Fruit fly (Drosophila melanogaster) whole organism, wandering third instar larva: Measurements from ENCODE around the gene Dcps.

Experiments
- Abd-B ChIP-seq: fragments of >200 bp; optimal IDR thresholded peaks from 2 replicates; lab custom pipeline; 2017; ENCODE audit warnings: missing biosample characterization, missing genetic modification characterization
- CG32264 ChIP-seq: fragments of 200-800 bp; sonication (Bioruptor generic); optimal IDR thresholded peaks from 2 replicates; lab custom pipeline; 2016; ENCODE audit warnings: missing biosample characterization, missing genetic modification characterization
- CG9705 ChIP-seq: fragments of 200-800 bp; sonication (Bioruptor generic); optimal IDR thresholded peaks from 2 replicates; lab custom pipeline; 2018; ENCODE audit warnings: missing biosample characterization, mild to moderate bottlenecking, missing genetic modification characterization
- CrebA ChIP-seq: fragments of 200-800 bp; sonication (Bioruptor generic); optimal IDR thresholded peaks from 2 replicates; lab custom pipeline; 2016; ENCODE audit warnings: missing biosample characterization, mild to moderate bottlenecking, missing genetic modification characterization, borderline replicate concordance
- Dfd ChIP-seq: fragments of >200 bp; optimal IDR thresholded peaks from 2 replicates; lab custom pipeline; 2017; ENCODE audit warnings: missing biosample characterization, missing genetic modification characterization
- Dif ChIP-seq: fragments of 200-275, 200-300 bp; sonication (Bioruptor generic); optimal IDR thresholded peaks from 2 replicates; lab custom pipeline; 2018; ENCODE audit warnings: missing biosample characterization, missing genetic modification characterization; ENCODE audit not compliant: partially characterized antibody
- GATAd ChIP-seq: sonication (Bioruptor generic); optimal IDR thresholded peaks from 2 replicates; lab custom pipeline; 2016; ENCODE audit warnings: missing biosample characterization, missing genetic modification characterization
- HLH106 ChIP-seq: fragments of 200-800 bp; optimal IDR thresholded peaks from 3 replicates; lab custom pipeline; 2019; ENCODE audit warnings: missing biosample characterization, mild to moderate bottlenecking, missing genetic modification characterization, moderate library complexity
- Hnf4 ChIP-seq: fragments of 200-800 bp; sonication (Bioruptor generic); optimal IDR thresholded peaks from 2 replicates; lab custom pipeline; 2016; ENCODE audit warnings: missing biosample characterization, mild to moderate bottlenecking, missing genetic modification characterization
- Hr78 ChIP-seq: fragments of >200 bp; optimal IDR thresholded peaks from 2 replicates; lab custom pipeline; 2017; ENCODE audit warnings: missing biosample characterization, missing genetic modification characterization
- Hr83 ChIP-seq: fragments of 200-300 bp; sonication (Bioruptor generic); optimal IDR thresholded peaks from 2 replicates; lab custom pipeline; 2016; ENCODE audit warnings: missing biosample characterization, mild to moderate bottlenecking, missing genetic modification characterization, moderate library complexity; ENCODE audit not compliant: poor library complexity, severe bottlenecking
- Jra ChIP-seq: sonication (Bioruptor generic); optimal IDR thresholded peaks from 2 replicates; lab custom pipeline; 2016; ENCODE audit warnings: missing biosample characterization, missing genetic modification characterization
- Mio ChIP-seq: sonication (Bioruptor generic); optimal IDR thresholded peaks from 2 replicates; lab custom pipeline; 2016; ENCODE audit warnings: missing biosample characterization, missing genetic modification characterization
- Myc ChIP-seq: fragments of >200 bp; optimal IDR thresholded peaks from 2 replicates; lab custom pipeline; 2017
- N ChIP-seq: fragments of >200 bp; optimal IDR thresholded peaks from 2 replicates; lab custom pipeline; 2018; ENCODE audit warnings: missing biosample characterization, missing external identifiers, missing genetic modification characterization
- OdsH ChIP-seq: fragments of 200-800 bp; sonication (Bioruptor generic); optimal IDR thresholded peaks from 2 replicates; lab custom pipeline; 2016; ENCODE audit warnings: missing biosample characterization, mild to moderate bottlenecking, missing genetic modification characterization
- Rel ChIP-seq, 2 experiments: fragments of 200-800 bp; sonication (Bioruptor generic) in 1 of 2; optimal IDR thresholded peaks; 2 replicates in 1 of 2; 3 replicates in 1 of 2; lab custom pipeline; 2016 to 2019; ENCODE audit warnings: mild to moderate bottlenecking in 2 of 2, missing biosample characterization in 2 of 2, missing genetic modification characterization in 2 of 2, moderate library complexity in 1 of 2
- Sp1 ChIP-seq: fragments of 200-800 bp; sonication (Bioruptor generic); optimal IDR thresholded peaks from 3 replicates; lab custom pipeline; 2019; ENCODE audit warnings: missing biosample characterization, mild to moderate bottlenecking, missing genetic modification characterization, moderate library complexity
- Vsx2 ChIP-seq: fragments of 200-300, 225-300 bp; sonication (Bioruptor generic); optimal IDR thresholded peaks from 2 replicates; lab custom pipeline; 2018; ENCODE audit warnings: missing biosample characterization, missing genetic modification characterization; ENCODE audit not compliant: partially characterized antibody
- br ChIP-seq: fragments of 200-800 bp; sonication (Bioruptor generic); optimal IDR thresholded peaks from 2 replicates; lab custom pipeline; 2016; ENCODE audit warnings: missing biosample characterization, missing genetic modification characterization
- brk ChIP-seq: fragments of 200-800 bp; sonication (Bioruptor generic); optimal IDR thresholded peaks from 2 replicates; lab custom pipeline; 2016; ENCODE audit warnings: missing biosample characterization, mild to moderate bottlenecking, missing genetic modification characterization
- dl ChIP-seq, 2 experiments: fragments of 175-275, 200-275 bp in 1 of 2; fragments of 200-275 bp in 1 of 2; sonication (Bioruptor generic); optimal IDR thresholded peaks; lab custom pipeline; 2018; ENCODE audit warnings: mild to moderate bottlenecking in 2 of 2, missing biosample characterization in 2 of 2, missing genetic modification characterization in 2 of 2, moderate library complexity in 2 of 2; ENCODE audit not compliant: partially characterized antibody in 2 of 2, insufficient read depth in 1 of 2
- dmrt93B ChIP-seq: fragments of 200-800 bp; sonication (Bioruptor generic); optimal IDR thresholded peaks from 2 replicates; lab custom pipeline; 2018; ENCODE audit warnings: missing biosample characterization, mild to moderate bottlenecking, missing genetic modification characterization
- dsf ChIP-seq: sonication (Bioruptor generic); optimal IDR thresholded peaks from 2 replicates; lab custom pipeline; 2016; ENCODE audit warnings: missing biosample characterization, missing genetic modification characterization, borderline replicate concordance
- ey ChIP-seq: fragments of 200-800 bp; sonication (Bioruptor generic); optimal IDR thresholded peaks from 2 replicates; lab custom pipeline; 2016; ENCODE audit warnings: missing biosample characterization, missing genetic modification characterization
- foxo ChIP-seq, 2 experiments: fragments of 200-800 bp; sonication (Bioruptor generic); optimal IDR thresholded peaks; 2 replicates in 1 of 2; 3 replicates in 1 of 2; lab custom pipeline; 2016 to 2017; ENCODE audit warnings: missing biosample characterization in 2 of 2, missing genetic modification characterization in 2 of 2
- fru ChIP-seq: fragments of 200-800 bp; sonication (Bioruptor generic); optimal IDR thresholded peaks from 3 replicates; lab custom pipeline; 2016; ENCODE audit warnings: missing biosample characterization, mild to moderate bottlenecking, missing genetic modification characterization
- h ChIP-seq: fragments of 200-800 bp; sonication (Bioruptor generic); optimal IDR thresholded peaks from 3 replicates; lab custom pipeline; 2016; ENCODE audit warnings: missing biosample characterization, mild to moderate bottlenecking, missing genetic modification characterization
- jim ChIP-seq: fragments of 175-275, 200-325 bp; sonication (Bioruptor generic); optimal IDR thresholded peaks from 2 replicates; lab custom pipeline; 2016; ENCODE audit warnings: missing biosample characterization, mild to moderate bottlenecking, missing genetic modification characterization
- lola ChIP-seq: fragments of >200 bp; optimal IDR thresholded peaks from 2 replicates; lab custom pipeline; 2017; ENCODE audit warnings: missing biosample characterization, missing genetic modification characterization
- pan ChIP-seq: fragments of >200 bp; optimal IDR thresholded peaks from 2 replicates; lab custom pipeline; 2017
- psq ChIP-seq: fragments of 200-800 bp; sonication (Bioruptor generic); optimal IDR thresholded peaks from 3 replicates; lab custom pipeline; 2017; ENCODE audit warnings: missing biosample characterization, mild to moderate bottlenecking, missing genetic modification characterization, moderate library complexity
- rgr ChIP-seq: fragments of 200-800 bp; sonication (Bioruptor generic); optimal IDR thresholded peaks from 3 replicates; lab custom pipeline; 2016; ENCODE audit warnings: missing biosample characterization, mild to moderate bottlenecking, missing genetic modification characterization
- sage ChIP-seq: fragments of 200-800 bp; sonication (Bioruptor generic); optimal IDR thresholded peaks from 2 replicates; lab custom pipeline; 2016; ENCODE audit warnings: missing biosample characterization, mild to moderate bottlenecking, missing genetic modification characterization
- sv ChIP-seq: fragments of 200-800 bp; sonication (Bioruptor generic); optimal IDR thresholded peaks from 3 replicates; lab custom pipeline; 2016; ENCODE audit warnings: missing biosample characterization, missing genetic modification characterization
- tai ChIP-seq: sonication (Bioruptor generic); optimal IDR thresholded peaks from 2 replicates; lab custom pipeline; 2016; ENCODE audit warnings: missing biosample characterization, missing genetic modification characterization
- usp ChIP-seq: fragments of >200 bp; optimal IDR thresholded peaks from 2 replicates; lab custom pipeline; 2017; ENCODE audit warnings: missing biosample characterization, missing genetic modification characterization
- woc ChIP-seq: sonication (Bioruptor generic); optimal IDR thresholded peaks from 2 replicates; lab custom pipeline; 2016; ENCODE audit warnings: missing biosample characterization, mild to moderate bottlenecking, missing genetic modification characterization

The Dcps gene

dm6 chr3R:5781462-5781861 lies 26.9 kb upstream of the Dcps start, which contains the start of gene kat-60L1:
kat-60L1 (plus strand) TSS chr3R:5781762.
- TF ChIP-seq Hr83 (GFP tag; lab: Kevin White, UChicago) (no peak), dsf (GFP tag; lab: Kevin White, UChicago) (no peak), woc (GFP tag; lab: Kevin White, UChicago) (no peak), Rel (GFP tag; optimal IDR thresholded peaks at IDR 0.05; lab: Kevin White, UChicago) (no peak), Rel (tag; optimal IDR thresholded peaks at IDR 0.05; lab: Kevin White, UChicago) (no peak), sv (GFP tag; lab: Kevin White, UChicago) (no peak), lola (no peak), Sp1 (GFP tag; lab: Kevin White, UChicago) (no peak), Myc (lab: Kevin White, UChicago) (no peak)
- TF ChIP-seq, all 38 proteins: peak for 0

dm6 chr3R:5780976-5781375 lies 26.4 kb upstream of the Dcps start, which contains the start of gene CG2082:
CG2082 (minus strand) TSS chr3R:5781076.
- TF ChIP-seq lola (no peak), dl (GFP tag; optimal IDR thresholded peaks at IDR 0.05; lab: Kevin White, UChicago; ENCODE audit: insufficient read depth in 1 of 2, partially characterized antibody in 2 of 2) (no peak), OdsH (GFP tag; lab: Kevin White, UChicago) (no peak), jim (GFP tag; lab: Kevin White, UChicago) (no peak), sage (no peak), Hr78 (GFP tag; lab: Kevin White, UChicago) (no peak), rgr (GFP tag; lab: Kevin White, UChicago) (no peak), brk (GFP tag; lab: Kevin White, UChicago) (no peak), h (GFP tag; lab: Kevin White, UChicago) (no peak), CrebA (GFP tag; lab: Kevin White, UChicago) (no peak), pan (lab: Kevin White, UChicago) (no peak), N (GFP tag; lab: Kevin White, UChicago) (no peak), psq (GFP tag; lab: Kevin White, UChicago) (no peak), Jra (GFP tag; lab: Kevin White, UChicago) (no peak), Hnf4 (GFP tag; lab: Kevin White, UChicago) (no peak)

dm6 chr3R:5778731-5779593 lies 24.4 kb upstream of the Dcps start, which contains the start of gene jagn:
jagn (plus strand) TSS chr3R:5779315.
- no peak for TF ChIP-seq Dfd (GFP tag; lab: Kevin White, UChicago)
- peak; percentile 29 for TF ChIP-seq Mio (GFP tag; lab: Kevin White, UChicago)
- peak; percentile 55 for TF ChIP-seq br
- no peak for TF ChIP-seq tai (GFP tag; lab: Kevin White, UChicago)
- TF ChIP-seq CG32264, result peak; percentile 26
- no peak for TF ChIP-seq lola
- peak; percentile 41 for TF ChIP-seq HLH106 (tag; lab: Kevin White, UChicago)
- no peak for TF ChIP-seq CrebA (GFP tag; lab: Kevin White, UChicago)
- peak; percentile 47 for TF ChIP-seq OdsH (GFP tag; lab: Kevin White, UChicago)
- TF ChIP-seq Hr83 (GFP tag; lab: Kevin White, UChicago), result peak; percentile 95
- TF ChIP-seq jim (GFP tag; lab: Kevin White, UChicago), result peak; percentile 80
- TF ChIP-seq Abd-B (GFP tag; lab: Kevin White, UChicago), result no peak
- peak; percentile 68 for TF ChIP-seq Jra (GFP tag; lab: Kevin White, UChicago)
- no peak for TF ChIP-seq Dif (GFP tag; lab: Kevin White, UChicago)
- TF ChIP-seq sv (GFP tag; lab: Kevin White, UChicago), result peak; percentile 52
- peak; percentile 75 for TF ChIP-seq rgr (GFP tag; lab: Kevin White, UChicago)
- TF ChIP-seq Hr78 (GFP tag; lab: Kevin White, UChicago), result no peak
- TF ChIP-seq Sp1 (GFP tag; lab: Kevin White, UChicago), result peak; percentile 9
- TF ChIP-seq brk (GFP tag; lab: Kevin White, UChicago), result no peak
- TF ChIP-seq Myc (lab: Kevin White, UChicago), result peak; percentile 85
- TF ChIP-seq Hnf4 (GFP tag; lab: Kevin White, UChicago), result no peak
- peak; percentile 63 for TF ChIP-seq h (GFP tag; lab: Kevin White, UChicago)
- no peak for TF ChIP-seq dl (GFP tag; optimal IDR thresholded peaks at IDR 0.05; lab: Kevin White, UChicago; ENCODE audit: insufficient read depth in 1 of 2, partially characterized antibody in 2 of 2)
- peak; percentile 63 for TF ChIP-seq dsf (GFP tag; lab: Kevin White, UChicago)
- peak; percentile 49 for TF ChIP-seq dmrt93B
- TF ChIP-seq CG9705, result peak; percentile 31
- no peak for TF ChIP-seq woc (GFP tag; lab: Kevin White, UChicago)
- TF ChIP-seq usp (GFP tag; lab: Kevin White, UChicago), result no peak
- peak; percentile 43 for TF ChIP-seq fru (GFP tag; lab: Kevin White, UChicago)
- TF ChIP-seq foxo (GFP tag; optimal IDR thresholded peaks at IDR 0.05; lab: Kevin White, UChicago), result peak in 1 of 2 experiments; percentile 56
- TF ChIP-seq ey, result peak; percentile 51
- no peak for TF ChIP-seq N (GFP tag; lab: Kevin White, UChicago)
- peak; percentile 68 for TF ChIP-seq GATAd
- peak; percentile 50 for TF ChIP-seq psq (GFP tag; lab: Kevin White, UChicago)
- no peak for TF ChIP-seq Vsx2
- no peak for TF ChIP-seq pan (lab: Kevin White, UChicago)
- no peak for TF ChIP-seq Rel (GFP tag; optimal IDR thresholded peaks at IDR 0.05; lab: Kevin White, UChicago)
- peak; percentile 63 for TF ChIP-seq Rel (tag; optimal IDR thresholded peaks at IDR 0.05; lab: Kevin White, UChicago)
- peak; percentile 57 for TF ChIP-seq sage
